Fruit fly (Drosophila melanogaster) whole organism, embryonic: Measurements from ENCODE around the gene gogo.
A peak's percentile ranks its signal among the peaks of the same experiment; 100 is the strongest.

ENCODE experiments used
- CG11398 ChIP-seq: fragments of 200-800 bp; sonication (Bioruptor generic); optimal IDR thresholded peaks from 2 replicates; lab custom pipeline; 2016; ENCODE audit warnings: missing biosample characterization, missing genetic modification characterization
- CG12942 ChIP-seq: fragments of 200-800 bp; sonication (Bioruptor generic); optimal IDR thresholded peaks from 3 replicates; lab custom pipeline; 2016; ENCODE audit warnings: missing biosample characterization, missing genetic modification characterization
- CG2199 ChIP-seq: fragments of 200-800 bp; sonication (Bioruptor generic); IDR thresholded peaks from 3 replicates; pipeline ENCODE4 v1.3.6; 2022; ENCODE audit warnings: missing biosample characterization, missing genetic modification characterization
- CG2678 ChIP-seq: fragments of 200-800 bp; sonication (Bioruptor generic); optimal IDR thresholded peaks from 3 replicates; lab custom pipeline; 2019; ENCODE audit warnings: missing biosample characterization, mild to moderate bottlenecking, missing genetic modification characterization, moderate library complexity
- CG33213 ChIP-seq: fragments of 200-800 bp; sonication (Bioruptor generic); optimal IDR thresholded peaks from 3 replicates; lab custom pipeline; 2016; ENCODE audit warnings: missing biosample characterization, missing genetic modification characterization
- CG34422 ChIP-seq: fragments of 200-800 bp; sonication (Bioruptor generic); IDR thresholded peaks from 3 replicates; pipeline ENCODE4 v1.3.6; 2022; ENCODE audit warnings: missing biosample characterization, missing genetic modification characterization
- CG43689 ChIP-seq: fragments of 200-800 bp; sonication (Bioruptor generic); IDR thresholded peaks from 2 replicates; pipeline ENCODE4 v1.3.6; 2022; ENCODE audit warnings: missing biosample characterization, missing genetic modification characterization
- CG4404 ChIP-seq: fragments of 200-800 bp; sonication (Bioruptor generic); IDR thresholded peaks from 2 replicates; pipeline ENCODE4 v1.3.6; 2022; ENCODE audit warnings: missing biosample characterization, missing genetic modification characterization
- CG7839 ChIP-seq: fragments of 200-800 bp; sonication (Bioruptor generic); optimal IDR thresholded peaks from 3 replicates; lab custom pipeline; 2018; ENCODE audit warnings: missing biosample characterization, mild to moderate bottlenecking, missing genetic modification characterization, moderate library complexity
- CG8281 ChIP-seq: fragments of 200-800 bp; sonication (Bioruptor generic); optimal IDR thresholded peaks from 2 replicates; lab custom pipeline; 2018; ENCODE audit warnings: missing biosample characterization, mild to moderate bottlenecking, missing genetic modification characterization, moderate library complexity
- CG9215 ChIP-seq: fragments of 200-800 bp; sonication (Bioruptor generic); IDR thresholded peaks from 2 replicates; pipeline ENCODE4 v1.3.6; 2022; ENCODE audit warnings: missing biosample characterization, missing genetic modification characterization
- CG9932 ChIP-seq: fragments of 200-800 bp; sonication (Bioruptor generic); IDR thresholded peaks from 2 replicates; pipeline ENCODE4 v1.3.6; 2022; ENCODE audit warnings: missing biosample characterization, missing genetic modification characterization
- D ChIP-seq, 2 experiments: fragments of 200-800 bp in 1 of 2; fragments of >200 bp in 1 of 2; sonication (Bioruptor generic) in 1 of 2; optimal IDR thresholded peaks; 2 replicates in 1 of 2; 3 replicates in 1 of 2; lab custom pipeline; 2017; ENCODE audit warnings: mild to moderate bottlenecking in 1 of 2, missing biosample characterization in 1 of 2, missing genetic modification characterization in 1 of 2, missing genetic modification reagents in 1 of 2
- D19B ChIP-seq: fragments of 200-800 bp; sonication (Bioruptor generic); optimal IDR thresholded peaks from 2 replicates; lab custom pipeline; 2017; ENCODE audit warnings: missing biosample characterization, mild to moderate bottlenecking, missing genetic modification characterization
- Doc3 ChIP-seq: fragments of 200-800 bp; sonication (Bioruptor generic); IDR thresholded peaks from 3 replicates; pipeline ENCODE4 v1.3.6; 2022; ENCODE audit warnings: missing biosample characterization, missing genetic modification characterization; ENCODE audit not compliant: partially characterized antibody
- Ets97D ChIP-seq: fragments of 200-800 bp; sonication (Bioruptor generic); optimal IDR thresholded peaks from 3 replicates; lab custom pipeline; 2016; ENCODE audit warnings: missing biosample characterization, missing genetic modification characterization
- MTF-1 ChIP-seq: fragments of 200-800 bp; sonication (Bioruptor generic); optimal IDR thresholded peaks from 2 replicates; lab custom pipeline; 2018; ENCODE audit warnings: missing biosample characterization, mild to moderate bottlenecking, missing genetic modification characterization, borderline replicate concordance
- Oaz ChIP-seq: fragments of 200-800 bp; sonication (Bioruptor generic); IDR thresholded peaks from 2 replicates; pipeline ENCODE4 v1.3.6; 2022; ENCODE audit warnings: missing biosample characterization, missing genetic modification characterization
- Side ChIP-seq: fragments of 200-800 bp; sonication (Bioruptor generic); optimal IDR thresholded peaks from 2 replicates; lab custom pipeline; 2016; ENCODE audit warnings: missing biosample characterization, missing genetic modification characterization
- abd-A ChIP-seq: fragments of 200-800 bp; sonication (Bioruptor generic); optimal IDR thresholded peaks from 3 replicates; lab custom pipeline; 2019; ENCODE audit warnings: missing biosample characterization, mild to moderate bottlenecking, missing genetic modification characterization, moderate library complexity
- bbx ChIP-seq: fragments of 200-800 bp; sonication (Bioruptor generic); IDR thresholded peaks from 2 replicates; pipeline ENCODE4 v1.3.6; 2022; ENCODE audit warnings: missing biosample characterization, missing genetic modification characterization; ENCODE audit not compliant: partially characterized antibody
- da ChIP-seq: fragments of 200-800 bp; sonication (Bioruptor generic); optimal IDR thresholded peaks from 2 replicates; lab custom pipeline; 2016; ENCODE audit warnings: missing biosample characterization, missing genetic modification characterization
- disco-r ChIP-seq: fragments of 200-800 bp; sonication (Bioruptor generic); optimal IDR thresholded peaks from 2 replicates; lab custom pipeline; 2016; ENCODE audit warnings: missing biosample characterization, missing genetic modification characterization
- ewg ChIP-seq: fragments of 200-800 bp; sonication (Bioruptor generic); optimal IDR thresholded peaks from 3 replicates; lab custom pipeline; 2017; ENCODE audit warnings: mild to moderate bottlenecking, missing biosample characterization, missing genetic modification reagents, missing genetic modification characterization
- inv ChIP-seq: fragments of 200-800 bp; sonication (Bioruptor generic); IDR thresholded peaks from 2 replicates; pipeline ENCODE4 v1.3.6; 2022; ENCODE audit warnings: missing biosample characterization, missing genetic modification characterization; ENCODE audit not compliant: partially characterized antibody
- klu ChIP-seq: fragments of 200-800 bp; sonication (Bioruptor generic); IDR thresholded peaks from 2 replicates; pipeline ENCODE4 v1.3.6; 2022; ENCODE audit warnings: missing biosample characterization, missing genetic modification characterization
- kni ChIP-seq: fragments of 200-800 bp; sonication (Bioruptor generic); optimal IDR thresholded peaks from 3 replicates; lab custom pipeline; 2017; ENCODE audit warnings: mild to moderate bottlenecking, missing biosample characterization, missing genetic modification reagents, missing genetic modification characterization
- mirr ChIP-seq: fragments of 200-800 bp; sonication (Bioruptor generic); optimal IDR thresholded peaks from 3 replicates; lab custom pipeline; 2018; ENCODE audit warnings: missing biosample characterization, mild to moderate bottlenecking, missing genetic modification characterization
- odd ChIP-seq: fragments of 200-800 bp; sonication (Bioruptor generic); optimal IDR thresholded peaks from 2 replicates; lab custom pipeline; 2017; ENCODE audit warnings: missing biosample characterization, mild to moderate bottlenecking, missing genetic modification characterization
- pho ChIP-seq: fragments of 200-800 bp; sonication (Bioruptor generic); optimal IDR thresholded peaks from 2 replicates; lab custom pipeline; 2016; ENCODE audit warnings: missing biosample characterization, missing genetic modification characterization
- sens-2 ChIP-seq: fragments of 200-800 bp; sonication (Bioruptor generic); IDR thresholded peaks from 2 replicates; pipeline ENCODE4 v1.3.6; 2022; ENCODE audit warnings: missing biosample characterization, missing genetic modification characterization
- seq ChIP-seq: fragments of 200-800 bp; sonication (Bioruptor generic); IDR thresholded peaks from 2 replicates; pipeline ENCODE4 v1.3.6; 2022; ENCODE audit warnings: missing biosample characterization, missing genetic modification characterization
- shn ChIP-seq: fragments of 200-800 bp; sonication (Bioruptor generic); optimal IDR thresholded peaks from 3 replicates; lab custom pipeline; 2016; ENCODE audit warnings: missing biosample characterization, missing genetic modification characterization
- stwl ChIP-seq: fragments of 200-800 bp; sonication (Bioruptor generic); optimal IDR thresholded peaks from 3 replicates; lab custom pipeline; 2018; ENCODE audit warnings: missing biosample characterization, mild to moderate bottlenecking, missing genetic modification characterization, moderate library complexity
- tgo ChIP-seq: fragments of 200-800 bp; sonication (Bioruptor generic); IDR thresholded peaks from 3 replicates; pipeline ENCODE4 v1.3.6; 2022; ENCODE audit warnings: missing biosample characterization, missing genetic modification characterization
- trh ChIP-seq: fragments of 200-800 bp; sonication (Bioruptor generic); optimal IDR thresholded peaks from 2 replicates; lab custom pipeline; 2016; ENCODE audit warnings: missing biosample characterization, missing genetic modification characterization
- unc-4 ChIP-seq: fragments of 200-800 bp; sonication (Bioruptor generic); IDR thresholded peaks from 2 replicates; pipeline ENCODE4 v1.3.6; 2022; ENCODE audit warnings: missing biosample characterization, missing genetic modification characterization; ENCODE audit not compliant: partially characterized antibody
- wdn ChIP-seq: fragments of 200-800 bp; sonication (Bioruptor generic); IDR thresholded peaks from 2 replicates; pipeline ENCODE4 v1.3.6; 2022; ENCODE audit warnings: missing biosample characterization, missing genetic modification characterization
- yki ChIP-seq: fragments of >200 bp; optimal IDR thresholded peaks from 3 replicates; lab custom pipeline; 2018
- zfh1 ChIP-seq: fragments of 200-800 bp; sonication (Bioruptor generic); IDR thresholded peaks from 3 replicates; pipeline ENCODE4 v1.3.6; 2022; ENCODE audit warnings: missing biosample characterization, missing genetic modification characterization

gogo gene

dm6 chr3L:20247513-20248173 lies 47.3 kb downstream of the gogo start, which contains the start of gene rdgC (continued):
- TF ChIP-seq Side (peak; percentile 95), bbx (GFP tag; lab: Robert Waterston, UW) (no peak), CG34422 (GFP tag; lab: Robert Waterston, UW) (peak; percentile 95), unc-4 (0 out of 2 replicates have a peak, but pooled peaks have one; percentile 28), D19B (peak; percentile 88), Doc3 (GFP tag; lab: Robert Waterston, UW) (no peak), sens-2 (GFP tag; lab: Robert Waterston, UW) (peak; percentile 88), inv (GFP tag; lab: Robert Waterston, UW) (no peak), yki (lab: Kevin White, UChicago) (no peak), CG33213 (GFP tag; lab: Kevin White, UChicago) (peak; percentile 94), zfh1 (GFP tag; lab: Robert Waterston, UW) (peak; percentile 97), klu (peak; percentile 89), disco-r (GFP tag; lab: Kevin White, UChicago) (peak; percentile 91), CG7839 (tag; lab: Kevin White, UChicago) (peak; percentile 97), CG4404 (GFP tag; lab: Robert Waterston, UW) (peak; percentile 86), stwl (tag; lab: Kevin White, UChicago) (no peak), Oaz (peak; percentile 94), mirr (GFP tag; lab: Kevin White, UChicago) (peak; percentile 93), trh (GFP tag; lab: Kevin White, UChicago) (peak; percentile 89), seq (peak; percentile 95), CG2199 (GFP tag; lab: Robert Waterston, UW) (peak; percentile 95), shn (GFP tag; lab: Kevin White, UChicago) (peak; percentile 90), MTF-1 (GFP tag; lab: Kevin White, UChicago) (peak; percentile 88), ewg (peak; percentile 96), CG12942 (peak; percentile 93), CG9215 (peak; percentile 92), da (GFP tag; lab: Kevin White, UChicago) (peak; percentile 76), Ets97D (GFP tag; lab: Kevin White, UChicago) (peak; percentile 77), CG8281 (tag; lab: Kevin White, UChicago) (peak; percentile 82), odd (peak; percentile 89), kni (GFP tag; lab: Kevin White, UChicago) (no peak), abd-A (tag; lab: Kevin White, UChicago) (peak; percentile 47), CG43689 (GFP tag; lab: Robert Waterston, UW) (peak; percentile 86), CG9932 (GFP tag; lab: Robert Waterston, UW) (peak; percentile 89), CG2678 (peak; percentile 97), CG11398 (GFP tag; lab: Kevin White, UChicago) (peak; percentile 93), D (optimal IDR thresholded peaks at IDR 0.05; lab: Kevin White, UChicago) (no peak), D (GFP tag; optimal IDR thresholded peaks at IDR 0.05; lab: Kevin White, UChicago) (peak; percentile 92), tgo (GFP tag; lab: Robert Waterston, UW) (peak; percentile 96), wdn (GFP tag; lab: Robert Waterston, UW) (peak; percentile 92), pho (peak; percentile 94)
